Worm (Caenorhabditis elegans): ENCODE measurements around the gene C34D4.10.

C34D4.10 gene

DNA sequence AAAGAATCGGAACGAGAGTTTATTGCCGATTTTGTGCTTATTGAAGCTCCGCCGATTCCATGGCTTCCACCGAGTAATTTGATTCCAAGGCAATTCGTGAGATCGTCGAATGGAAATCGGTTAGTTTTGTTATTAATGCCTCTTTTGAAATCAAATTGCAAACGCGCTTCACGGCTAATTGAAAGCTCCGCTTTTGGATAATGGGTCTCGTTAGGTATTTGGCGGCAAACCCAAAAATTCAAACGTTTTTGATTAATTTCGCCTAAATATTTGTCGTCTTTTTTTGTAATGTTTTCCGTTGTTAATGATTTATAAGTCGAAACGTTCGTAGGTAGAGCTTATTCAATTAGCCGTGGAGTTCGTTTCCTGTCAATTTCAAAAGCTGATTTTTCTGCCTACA, 38.4 kb upstream of the C34D4.10 start:
- no peak for TF ChIP-seq nhr-28 (tag; optimal IDR thresholded peaks at IDR 0.05)
- TF ChIP-seq rbr-2 (tag; optimal IDR thresholded peaks at IDR 0.05), result no peak
- TF ChIP-seq unc-62 (GFP tag; optimal IDR thresholded peaks at IDR 0.05 in 1 of 2), result no peak
- TF ChIP-seq unc-62 (tag; optimal IDR thresholded peaks at IDR 0.05), result no peak
- TF ChIP-seq duxl-1 (tag; optimal IDR thresholded peaks at IDR 0.05; ENCODE audit: poor library complexity), result no peak
- TF ChIP-seq nhr-6 (tag; optimal IDR thresholded peaks at IDR 0.05), result no peak
- TF ChIP-seq mdt-29 (GFP tag; IDR thresholded peaks at IDR 0.05), result no peak
- TF ChIP-seq T26A8.4 (GFP tag; IDR thresholded peaks at IDR 0.05), result no peak
- TF ChIP-seq lin-15B (tag; optimal IDR thresholded peaks at IDR 0.05), result no peak
- no peak for TF ChIP-seq zfp-2 (tag; optimal IDR thresholded peaks at IDR 0.05)
- TF ChIP-seq madf-5 (GFP tag; IDR thresholded peaks at IDR 0.05), result no peak
- no peak for TF ChIP-seq lin-1 (GFP tag; IDR thresholded peaks at IDR 0.05)
- no peak for TF ChIP-seq zip-2 (tag; optimal IDR thresholded peaks at IDR 0.05)
- TF ChIP-seq nhr-11 (tag; optimal IDR thresholded peaks at IDR 0.05), result no peak
- TF ChIP-seq pqm-1 (tag; optimal IDR thresholded peaks at IDR 0.05), result no peak
- TF ChIP-seq T20F7.1 (GFP tag; optimal IDR thresholded peaks at IDR 0.05), result no peak
- no peak for TF ChIP-seq spr-1 (tag; optimal IDR thresholded peaks at IDR 0.05)
- no peak for TF ChIP-seq egl-43 (GFP tag; IDR thresholded peaks at IDR 0.05)
- TF ChIP-seq lin-29 (GFP tag; IDR thresholded peaks at IDR 0.05), result no peak

DNA sequence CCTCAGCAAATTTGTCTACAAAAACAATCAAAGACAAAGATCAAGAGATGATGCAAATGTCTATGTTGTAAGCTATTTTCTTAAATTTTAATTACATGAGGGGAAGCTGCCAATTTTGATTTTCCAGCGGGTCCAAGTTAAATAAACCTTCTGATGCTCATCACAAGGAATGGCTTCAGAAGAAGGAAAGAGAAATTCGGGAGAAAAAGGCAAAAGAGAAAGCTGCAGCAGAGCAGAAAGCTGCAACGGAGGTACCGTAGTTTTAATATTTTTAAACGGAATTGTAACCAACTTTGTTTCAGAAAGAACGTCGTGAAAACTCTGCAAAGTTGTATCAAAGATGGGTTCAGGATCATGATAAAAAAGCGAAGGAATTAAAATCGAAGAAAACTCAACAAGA, 36.9 kb upstream of the C34D4.10 start:
- TF ChIP-seq rbr-2 (tag; optimal IDR thresholded peaks at IDR 0.05) (no peak), ama-1 (optimal IDR thresholded peaks at IDR 0.05) (no peak), aha-1 (tag) (peak; percentile 94), skn-1 (tag; optimal IDR thresholded peaks at IDR 0.05) (no peak)

DNA sequence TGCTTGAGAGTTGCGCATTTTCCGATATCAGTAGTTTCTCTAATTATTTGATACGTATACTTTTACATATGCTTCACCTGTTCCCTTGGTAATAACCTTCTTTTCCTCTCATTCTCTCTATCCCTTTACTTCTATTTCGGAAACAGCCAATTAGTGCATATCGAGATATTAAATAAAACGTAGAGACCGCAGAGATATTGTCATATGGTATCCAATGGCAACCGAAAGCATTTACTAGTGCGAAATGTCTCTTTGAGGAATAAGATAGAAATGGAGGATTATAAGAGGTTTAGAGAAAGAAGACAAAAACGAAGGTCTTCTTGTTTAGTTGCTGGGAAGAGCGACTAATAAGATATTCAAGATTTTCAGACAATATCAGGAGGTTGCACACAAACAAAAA, 35.1 kb upstream of the C34D4.10 start, which contains the start of gene maph-9:
maph-9 (plus strand) TSS at position 273 of the 400 bp plus-strand sequence.
- TF ChIP-seq aha-1 (tag) (peak; percentile 67), Y48G9A.11 (GFP tag; IDR thresholded peaks at IDR 0.05) (no peak)

DNA sequence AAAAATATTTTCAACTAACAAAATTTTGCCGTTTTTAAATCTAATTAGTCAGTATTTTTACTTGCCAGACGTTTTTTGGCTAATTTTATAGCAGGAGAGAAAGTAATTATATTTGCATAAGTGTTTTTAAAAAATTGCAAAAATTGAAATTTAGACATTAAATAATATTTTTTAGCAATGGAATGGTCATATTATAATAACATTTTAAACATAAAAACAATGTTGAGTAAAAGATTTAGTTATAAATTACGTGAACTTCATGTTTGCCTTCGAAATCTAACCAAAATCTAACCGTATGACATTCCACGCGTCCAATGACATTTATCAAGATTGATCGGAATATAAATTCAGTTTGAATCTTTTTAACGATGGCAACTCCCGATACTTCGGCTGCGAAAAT, 33.1 kb upstream of the C34D4.10 start, which contains the start of gene C34D4.2:
C34D4.2 (plus strand) TSS at position 301 of the 400 bp plus-strand sequence.
- TF ChIP-seq mep-1 (tag; optimal IDR thresholded peaks at IDR 0.05) (no peak), nhr-11 (tag; optimal IDR thresholded peaks at IDR 0.05) (no peak), dpl-1 (GFP tag; optimal IDR thresholded peaks at IDR 0.05) (no peak)

DNA sequence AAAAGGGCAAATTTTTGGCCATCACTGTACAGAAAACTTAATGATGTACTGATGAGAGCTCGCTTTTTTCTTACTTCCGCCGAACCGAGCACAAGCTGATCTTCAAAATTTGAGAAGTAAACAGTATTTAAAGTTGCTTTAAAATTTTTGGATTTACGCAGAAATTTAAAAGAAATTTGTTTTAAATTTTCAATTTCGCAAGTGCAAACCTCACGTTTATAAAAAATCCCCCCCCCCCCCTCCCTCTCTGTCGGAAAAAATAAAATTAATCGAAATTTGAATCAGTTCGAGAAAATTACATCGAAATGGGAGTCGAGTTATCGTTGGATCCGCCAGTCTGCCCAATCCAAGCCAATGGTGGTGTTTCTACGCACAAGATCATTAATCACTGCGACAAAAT, 32.1 kb upstream of the C34D4.10 start, which contains the start of gene C34D4.3:
C34D4.3 (plus strand) TSS at position 301 of the 400 bp plus-strand sequence.
- TF ChIP-seq pqm-1 (tag; optimal IDR thresholded peaks at IDR 0.05) (no peak), aha-1 (tag) (peak; percentile 10)

DNA sequence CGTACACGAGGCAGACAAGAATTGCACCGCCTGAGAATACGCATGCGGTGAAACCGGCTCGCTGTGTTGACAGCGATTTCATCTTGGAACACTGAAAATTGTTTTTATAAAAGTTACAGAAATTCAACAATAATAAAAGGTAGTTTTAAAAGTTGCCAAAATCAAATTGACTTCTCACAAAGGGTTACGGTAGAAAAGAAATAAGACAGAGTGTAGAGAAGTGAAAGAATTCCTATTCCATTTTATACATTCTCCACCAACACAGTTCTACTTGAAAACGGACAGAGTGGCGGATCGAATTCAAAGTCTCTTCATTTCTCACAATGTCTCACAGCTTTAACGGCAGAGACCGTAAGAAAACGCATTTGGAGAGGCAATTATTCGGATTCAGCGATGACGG, 31.2 kb upstream of the C34D4.10 start, which contains the start of gene col-113:
col-113 (minus strand) TSS at position 101 of the 400 bp plus-strand sequence.
- TF ChIP-seq ctbp-1 (GFP tag; IDR thresholded peaks at IDR 0.05), result no peak
- no peak for TF ChIP-seq lin-15B (tag; optimal IDR thresholded peaks at IDR 0.05)
- no peak for TF ChIP-seq nhr-77 (tag; optimal IDR thresholded peaks at IDR 0.05)
- TF ChIP-seq egl-27 (tag; optimal IDR thresholded peaks at IDR 0.05), result no peak
- TF ChIP-seq tra-1 (GFP tag; IDR thresholded peaks at IDR 0.05), result no peak
- TF ChIP-seq aly-2 (tag; optimal IDR thresholded peaks at IDR 0.05), result no peak
- no peak for TF ChIP-seq nhr-42 (GFP tag; IDR thresholded peaks at IDR 0.05)
- no peak for TF ChIP-seq daf-12 (tag; optimal IDR thresholded peaks at IDR 0.05)
- TF ChIP-seq spr-1 (tag; optimal IDR thresholded peaks at IDR 0.05), result no peak
- TF ChIP-seq Y48G9A.11 (GFP tag; IDR thresholded peaks at IDR 0.05), result no peak
- no peak for TF ChIP-seq nhr-6 (tag; optimal IDR thresholded peaks at IDR 0.05)

All from whole organism, L4 larva.